Worm (Caenorhabditis elegans): ENCODE measurements around the gene col-68.

The col-68 gene

DNA sequence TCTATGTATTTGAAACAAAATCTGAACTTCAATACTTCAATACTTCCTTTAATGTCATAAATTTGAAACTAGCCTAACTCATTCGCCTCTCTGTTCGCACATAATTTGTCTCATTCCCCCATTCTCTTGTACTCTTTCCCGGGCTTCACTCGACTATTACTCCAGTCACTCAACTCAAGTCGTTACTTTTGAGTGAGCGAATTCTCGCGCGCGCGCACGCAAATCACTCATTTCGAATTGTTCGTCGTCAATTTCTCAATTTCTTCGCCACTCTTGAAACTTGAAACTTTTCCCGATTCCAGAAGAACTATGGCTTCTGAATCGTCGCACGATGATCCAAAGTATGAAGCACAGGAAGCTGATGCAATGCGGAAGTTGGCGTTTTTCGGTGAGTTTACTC is at the start of gene col-68:
TSS of gene col-68 (plus strand) at position 301 of the 400 bp plus-strand sequence.
- no peak for TF ChIP-seq ztf-11 (tag; optimal IDR thresholded peaks at IDR 0.05)
- no peak for TF ChIP-seq mep-1 (tag; optimal IDR thresholded peaks at IDR 0.05)
- TF ChIP-seq nhr-28 (tag; optimal IDR thresholded peaks at IDR 0.05): no peak
- TF ChIP-seq zip-8 (tag; optimal IDR thresholded peaks at IDR 0.05): no peak
- TF ChIP-seq cnd-1 (tag; optimal IDR thresholded peaks at IDR 0.05): no peak
- no peak for TF ChIP-seq hlh-1 (tag; optimal IDR thresholded peaks at IDR 0.05)
- no peak for TF ChIP-seq unc-120 (tag; optimal IDR thresholded peaks at IDR 0.05; ENCODE audit: poor library complexity, severe bottlenecking)
- no peak for TF ChIP-seq bed-3 (GFP tag; optimal IDR thresholded peaks at IDR 0.05)
- no peak for TF ChIP-seq nhr-12 (tag; optimal IDR thresholded peaks at IDR 0.05)
- TF ChIP-seq ceh-39 (tag; optimal IDR thresholded peaks at IDR 0.05): no peak
- no peak for TF ChIP-seq nhr-76 (tag; optimal IDR thresholded peaks at IDR 0.05)
- TF ChIP-seq lin-32 (GFP tag; optimal IDR thresholded peaks at IDR 0.05): no peak
- TF ChIP-seq ceh-83 (GFP tag; optimal IDR thresholded peaks at IDR 0.05): no peak
- no peak for TF ChIP-seq elt-3 (tag; optimal IDR thresholded peaks at IDR 0.05)

- TF ChIP-seq sem-2 (GFP tag; optimal IDR thresholded peaks at IDR 0.05) (no peak), nhr-2 (tag; optimal IDR thresholded peaks at IDR 0.05) (no peak), nhr-237 (tag; optimal IDR thresholded peaks at IDR 0.05) (no peak), lin-32 (GFP tag; optimal IDR thresholded peaks at IDR 0.05) (no peak), lin-13 (tag; optimal IDR thresholded peaks at IDR 0.05) (no peak), nhr-12 (tag; optimal IDR thresholded peaks at IDR 0.05) (no peak), ham-2 (GFP tag; optimal IDR thresholded peaks at IDR 0.05) (no peak), ceh-43 (GFP tag; optimal IDR thresholded peaks at IDR 0.05) (no peak), sptf-1 (tag; optimal IDR thresholded peaks at IDR 0.05) (no peak), zip-8 (tag; optimal IDR thresholded peaks at IDR 0.05) (no peak), tbx-8 (GFP tag; optimal IDR thresholded peaks at IDR 0.05) (no peak), pha-4 (tag; optimal IDR thresholded peaks at IDR 0.05) (no peak), unc-62 (GFP tag; optimal IDR thresholded peaks at IDR 0.05) (no peak), ces-1 (GFP tag; optimal IDR thresholded peaks at IDR 0.05) (no peak), ztf-11 (tag; optimal IDR thresholded peaks at IDR 0.05) (no peak), ceh-83 (GFP tag; optimal IDR thresholded peaks at IDR 0.05) (no peak), snpc-4 (tag; optimal IDR thresholded peaks at IDR 0.05) (no peak)
Measured at ce11 chrII:55204-55603, 49.1 kb upstream of the col-68 start, which contains the start of gene tre-5. Gene tre-5, minus strand, starts transcription at chrII:55304.

- TF ChIP-seq pha-4 (tag; optimal IDR thresholded peaks at IDR 0.05): no peak
- no peak for TF ChIP-seq ham-2 (GFP tag; optimal IDR thresholded peaks at IDR 0.05)
- TF ChIP-seq mep-1 (tag; optimal IDR thresholded peaks at IDR 0.05): no peak
- no peak for TF ChIP-seq hlh-1 (tag; optimal IDR thresholded peaks at IDR 0.05)
- no peak for TF ChIP-seq sem-2 (GFP tag; optimal IDR thresholded peaks at IDR 0.05)
- TF ChIP-seq nhr-237 (tag; optimal IDR thresholded peaks at IDR 0.05): no peak
- no peak for TF ChIP-seq cnd-1 (tag; optimal IDR thresholded peaks at IDR 0.05)
- TF ChIP-seq lsy-2 (tag; optimal IDR thresholded peaks at IDR 0.05): no peak
- no peak for TF ChIP-seq ceh-83 (GFP tag; optimal IDR thresholded peaks at IDR 0.05)
- TF ChIP-seq ceh-43 (GFP tag; optimal IDR thresholded peaks at IDR 0.05): no peak
- no peak for TF ChIP-seq mab-5 (tag; optimal IDR thresholded peaks at IDR 0.05)
- no peak for TF ChIP-seq nhr-28 (tag; optimal IDR thresholded peaks at IDR 0.05)
- no peak for TF ChIP-seq nhr-76 (tag; optimal IDR thresholded peaks at IDR 0.05)
- no peak for TF ChIP-seq elt-3 (tag; optimal IDR thresholded peaks at IDR 0.05)
- TF ChIP-seq elt-1 (tag; optimal IDR thresholded peaks at IDR 0.05; ENCODE audit: borderline replicate concordance, insufficient read depth): no peak
- no peak for TF ChIP-seq unc-120 (tag; optimal IDR thresholded peaks at IDR 0.05; ENCODE audit: poor library complexity, severe bottlenecking)
- no peak for TF ChIP-seq lin-13 (tag; optimal IDR thresholded peaks at IDR 0.05)
- TF ChIP-seq zip-8 (tag; optimal IDR thresholded peaks at IDR 0.05): no peak
- no peak for TF ChIP-seq drap-1 (GFP tag; optimal IDR thresholded peaks at IDR 0.05)
Measured at ce11 chrII:57370-57769, 47.0 kb upstream of the col-68 start, which contains the start of gene ascc-1. Gene ascc-1, plus strand, starts transcription at chrII:57670.

DNA sequence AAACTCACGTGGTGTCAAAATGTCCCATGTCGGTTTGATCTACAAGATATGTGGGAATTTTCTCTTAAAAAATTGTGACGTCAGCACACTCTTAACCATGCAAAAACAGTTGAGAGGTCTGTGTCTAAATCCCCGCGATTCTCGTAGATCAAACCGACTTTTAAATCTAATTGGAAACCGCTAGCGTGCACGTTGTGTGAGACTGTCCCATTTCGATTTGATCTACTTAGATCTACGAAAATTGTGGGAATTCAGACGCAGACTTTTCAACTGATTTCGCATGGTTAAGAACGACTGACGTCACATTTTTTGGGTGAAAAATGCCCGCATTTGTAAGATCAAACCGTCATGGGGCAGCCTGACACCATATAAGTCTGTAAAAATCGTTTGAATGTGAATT is 46.5 kb upstream of the col-68 start:
- no peak for TF ChIP-seq unc-62 (GFP tag; optimal IDR thresholded peaks at IDR 0.05)
- TF ChIP-seq nhr-76 (tag; optimal IDR thresholded peaks at IDR 0.05): no peak
- no peak for TF ChIP-seq pha-4 (tag; optimal IDR thresholded peaks at IDR 0.05)
- TF ChIP-seq sptf-1 (tag; optimal IDR thresholded peaks at IDR 0.05): no peak
- TF ChIP-seq nhr-12 (tag; optimal IDR thresholded peaks at IDR 0.05): no peak
- no peak for TF ChIP-seq tbx-8 (GFP tag; optimal IDR thresholded peaks at IDR 0.05)
- TF ChIP-seq mls-2 (tag; optimal IDR thresholded peaks at IDR 0.05): no peak
- no peak for TF ChIP-seq lsy-2 (tag; optimal IDR thresholded peaks at IDR 0.05)

DNA sequence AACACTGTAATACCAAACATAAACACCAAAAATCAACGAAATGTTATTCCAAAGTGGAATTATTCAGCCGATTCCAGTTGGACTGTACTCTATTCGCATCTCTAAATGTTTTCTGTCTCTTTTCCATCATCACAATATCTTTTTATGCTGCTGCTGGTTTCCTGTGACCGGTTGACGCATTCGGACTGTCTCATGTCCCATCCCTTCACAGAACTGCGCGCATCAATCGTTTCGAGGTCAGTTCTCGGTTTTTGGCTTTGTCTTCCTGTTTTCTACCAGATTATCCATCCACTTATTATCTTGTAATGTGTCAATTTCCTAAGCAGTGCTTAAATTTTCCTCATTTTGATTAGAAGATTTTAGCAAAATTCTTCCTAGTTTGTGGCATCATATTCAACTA is 44.3 kb upstream of the col-68 start:
- TF ChIP-seq mep-1 (tag; optimal IDR thresholded peaks at IDR 0.05): no peak
- no peak for TF ChIP-seq nhr-2 (tag; optimal IDR thresholded peaks at IDR 0.05)
- TF ChIP-seq unc-62 (GFP tag; optimal IDR thresholded peaks at IDR 0.05): no peak
- TF ChIP-seq M03D4.4 (tag; optimal IDR thresholded peaks at IDR 0.05): no peak
- no peak for TF ChIP-seq mab-5 (tag; optimal IDR thresholded peaks at IDR 0.05)
- TF ChIP-seq mls-2 (tag; optimal IDR thresholded peaks at IDR 0.05): no peak
- no peak for TF ChIP-seq nhr-28 (tag; optimal IDR thresholded peaks at IDR 0.05)
- no peak for TF ChIP-seq unc-39 (tag; optimal IDR thresholded peaks at IDR 0.05)

Data from whole organism, mixed stage, embryonic.